Worm (Caenorhabditis elegans) whole organism, L4 larva: Measurements from ENCODE around the gene Y37E11AL.1.

Experiments
- F26F4.8 ChIP-seq: fragments of 200-800 bp; sonication (Bioruptor generic); conservative IDR thresholded peaks from 2 replicates; pipeline ENCODE4 v1.3.6; 2022; ENCODE audit warnings: missing genetic modification characterization, missing compliant biosample characterization
- R02D3.7 ChIP-seq: fragments of 150-350 bp; sonication (generic microtip); optimal IDR thresholded peaks from 3 replicates; lab custom pipeline; 2014; ENCODE audit warnings: missing biosample characterization, missing genetic modification characterization
- T26A8.4 ChIP-seq: fragments of 200-800 bp; sonication (Bioruptor generic); IDR thresholded peaks from 2 replicates; pipeline ENCODE4 v1.3.6; 2022; ENCODE audit warnings: missing genetic modification characterization, missing compliant biosample characterization
- ZK337.2 ChIP-seq: fragments of 200-800 bp; sonication (Bioruptor generic); IDR thresholded peaks from 2 replicates; pipeline ENCODE4 v1.3.6; 2022; ENCODE audit warnings: missing genetic modification reagents, missing genetic modification characterization, missing compliant biosample characterization
- aha-1 ChIP-seq: fragments of 150-350 bp; peaks from one replicate; lab custom pipeline; 2014; ENCODE audit warnings: missing biosample characterization, missing genetic modification characterization
- aly-2 ChIP-seq: sonication (generic microtip); optimal IDR thresholded peaks from 2 replicates; lab custom pipeline; 2018; ENCODE audit warnings: missing biosample characterization, missing genetic modification characterization
- cey-2 ChIP-seq: sonication (generic microtip); optimal IDR thresholded peaks from 3 replicates; lab custom pipeline; 2017; ENCODE audit warnings: missing genetic modification characterization, mild to moderate bottlenecking, missing compliant biosample characterization, antibody characterized with exemption, borderline replicate concordance; ENCODE audit not compliant: insufficient read depth
- daf-16 ChIP-seq, 3 experiments: sonication (generic microtip); optimal IDR thresholded peaks; 2 replicates each; lab custom pipeline; 2016 to 2017; ENCODE audit warnings: missing genetic modification characterization in 3 of 3, missing genetic modification reagents in 3 of 3, mild to moderate bottlenecking in 2 of 3, missing compliant biosample characterization in 2 of 3, missing biosample characterization in 1 of 3, moderate library complexity in 1 of 3
- fkh-10 ChIP-seq: fragments of 150-350 bp; optimal IDR thresholded peaks from 2 replicates; lab custom pipeline; 2014; ENCODE audit warnings: missing biosample characterization, missing genetic modification reagents, missing genetic modification characterization
- hlh-11 ChIP-seq: fragments of 200-800 bp; sonication (Bioruptor generic); optimal IDR thresholded peaks from 2 replicates; lab custom pipeline; 2018; ENCODE audit warnings: mild to moderate bottlenecking, missing genetic modification characterization, missing compliant biosample characterization
- lin-1 ChIP-seq: fragments of 200-800 bp; sonication (Bioruptor generic); IDR thresholded peaks from 2 replicates; pipeline ENCODE4 v1.3.6; 2022; ENCODE audit warnings: missing genetic modification reagents, missing genetic modification characterization, missing compliant biosample characterization
- madf-9 ChIP-seq: fragments of 200-800 bp; sonication (Bioruptor generic); conservative IDR thresholded peaks from 2 replicates; pipeline ENCODE4 v1.3.6; 2022; ENCODE audit warnings: missing genetic modification reagents, missing genetic modification characterization, missing compliant biosample characterization
- mdl-1 ChIP-seq, 2 experiments: fragments of 150-350 bp in 1 of 2; sonication (generic microtip) in 1 of 2; optimal IDR thresholded peaks; 2 replicates each; lab custom pipeline; 2014 to 2017; ENCODE audit warnings: missing biosample characterization in 2 of 2, missing genetic modification characterization in 2 of 2
- mdt-29 ChIP-seq: fragments of 200-800 bp; sonication (Bioruptor generic); IDR thresholded peaks from 2 replicates; pipeline ENCODE4 v1.3.6; 2022; ENCODE audit warnings: missing genetic modification reagents, missing genetic modification characterization, missing compliant biosample characterization
- mes-2 ChIP-seq: sonication (generic microtip); optimal IDR thresholded peaks from 2 replicates; lab custom pipeline; 2016; ENCODE audit warnings: missing genotype, mild to moderate bottlenecking, missing genetic modification characterization, missing compliant biosample characterization; ENCODE audit not compliant: poor library complexity, severe bottlenecking
- nhr-10 ChIP-seq: fragments of 150-350 bp; optimal IDR thresholded peaks from 2 replicates; lab custom pipeline; 2014; ENCODE audit warnings: missing biosample characterization, missing genetic modification characterization
- nhr-102 ChIP-seq: sonication (generic microtip); optimal IDR thresholded peaks from 2 replicates; lab custom pipeline; 2016; ENCODE audit warnings: mild to moderate bottlenecking, missing genetic modification characterization, moderate library complexity, missing compliant biosample characterization
- nhr-11 ChIP-seq: fragments of 150-350 bp; optimal IDR thresholded peaks from 2 replicates; lab custom pipeline; 2014; ENCODE audit warnings: missing biosample characterization, missing genetic modification characterization
- nhr-111 ChIP-seq: fragments of 200-800 bp; sonication (Bioruptor generic); optimal IDR thresholded peaks from 2 replicates; lab custom pipeline; 2018; ENCODE audit warnings: mild to moderate bottlenecking, missing genetic modification characterization, missing compliant biosample characterization
- nhr-48 ChIP-seq: sonication (generic microtip); optimal IDR thresholded peaks from 2 replicates; lab custom pipeline; 2016; ENCODE audit warnings: mild to moderate bottlenecking, missing genetic modification characterization, missing compliant biosample characterization
- nhr-6 ChIP-seq: fragments of 150-350 bp; optimal IDR thresholded peaks from 2 replicates; lab custom pipeline; 2014; ENCODE audit warnings: missing biosample characterization, missing genetic modification characterization
- saeg-2 ChIP-seq: fragments of 200-800 bp; sonication (Bioruptor generic); IDR thresholded peaks from 2 replicates; pipeline ENCODE4 v1.3.6; 2022; ENCODE audit warnings: missing genetic modification reagents, missing genetic modification characterization, missing compliant biosample characterization
- set-16 ChIP-seq: fragments of 200-800 bp; sonication (Bioruptor generic); IDR thresholded peaks from 2 replicates; pipeline ENCODE4 v1.3.6; 2022; ENCODE audit warnings: missing genetic modification reagents, missing genetic modification characterization, missing compliant biosample characterization
- snpc-4 ChIP-seq: fragments of 150-350 bp; optimal IDR thresholded peaks from 2 replicates; lab custom pipeline; 2014; ENCODE audit warnings: missing biosample characterization, missing genetic modification characterization
- tra-1 ChIP-seq: fragments of 200-800 bp; sonication (Bioruptor generic); IDR thresholded peaks from 2 replicates; pipeline ENCODE4 v1.3.6; 2022; ENCODE audit warnings: missing genetic modification reagents, missing genetic modification characterization, missing compliant biosample characterization
- unc-62 ChIP-seq, 3 experiments: fragments of 150-350 bp in 1 of 3; sonication (generic microtip); optimal IDR thresholded peaks in 2 of 3; peaks in 1 of 3; 1 replicate in 1 of 3; 2 replicates in 2 of 3; lab custom pipeline; 2014 to 2017; ENCODE audit warnings: missing biosample characterization in 3 of 3, missing genetic modification characterization in 3 of 3, missing genetic modification reagents in 3 of 3, missing genotype in 1 of 3
- zfp-2 ChIP-seq: sonication (generic microtip); optimal IDR thresholded peaks from 2 replicates; lab custom pipeline; 2016; ENCODE audit warnings: mild to moderate bottlenecking, missing genetic modification characterization, missing compliant biosample characterization

Gene Y37E11AL.1

ce11 chrIV:3709200-3709599, at the start of gene Y37E11AL.1:
Y37E11AL.1 (plus strand) TSS chrIV:3709500.
- no peak for TF ChIP-seq madf-9
- TF ChIP-seq F26F4.8 (GFP tag; lab: Robert Waterston, UW) = no peak
- no peak for TF ChIP-seq nhr-11
- TF ChIP-seq aha-1 = peak; percentile 34
- TF ChIP-seq set-16 (GFP tag; lab: Robert Waterston, UW) = no peak
- TF ChIP-seq ZK337.2 (GFP tag; lab: Robert Waterston, UW) = no peak
- no peak for TF ChIP-seq nhr-102 (tag; lab: Kevin White, UChicago)
- no peak for TF ChIP-seq hlh-11 (tag; lab: Kevin White, UChicago)

ce11 chrIV:3659951-3660350, 49.3 kb upstream of the Y37E11AL.1 start:
- TF ChIP-seq cey-2 (tag; lab: Kevin White, UChicago) = no peak
- TF ChIP-seq saeg-2 (GFP tag; lab: Robert Waterston, UW) = no peak
- no peak for TF ChIP-seq T26A8.4 (GFP tag; lab: Robert Waterston, UW)
- no peak for TF ChIP-seq snpc-4 (tag; lab: Kevin White, UChicago)
- TF ChIP-seq nhr-10 = no peak
- no peak for TF ChIP-seq daf-16 (GFP tag; optimal IDR thresholded peaks at IDR 0.05; lab: Kevin White, UChicago)
- TF ChIP-seq daf-16 (tag; optimal IDR thresholded peaks at IDR 0.05; lab: Kevin White, UChicago) = peak; percentile 80
- no peak for TF ChIP-seq mdl-1 (tag; optimal IDR thresholded peaks at IDR 0.05; lab: Kevin White, UChicago)
- TF ChIP-seq aha-1 = peak; percentile 72
- TF ChIP-seq nhr-111 (GFP tag; lab: Kevin White, UChicago) = no peak

ce11 chrIV:3661117-3661634, 48.1 kb upstream of the Y37E11AL.1 start:
- TF ChIP-seq fkh-10 (GFP tag; lab: Kevin White, UChicago) = no peak
- no peak for TF ChIP-seq nhr-6 (tag; lab: Kevin White, UChicago)
- no peak for TF ChIP-seq mes-2
- no peak for TF ChIP-seq aly-2 (tag; lab: Kevin White, UChicago)
- TF ChIP-seq R02D3.7 (tag; lab: Kevin White, UChicago) = no peak
- no peak for TF ChIP-seq zfp-2
- peak in 1 of 2 experiments; percentile 70 for TF ChIP-seq unc-62 (GFP tag; optimal IDR thresholded peaks at IDR 0.05 in 1 of 2; lab: Kevin White, UChicago)
- TF ChIP-seq unc-62 (tag; optimal IDR thresholded peaks at IDR 0.05; lab: Kevin White, UChicago) = no peak
- TF ChIP-seq, all 104 proteins: peak for 1

- TF ChIP-seq F26F4.8 (GFP tag; lab: Robert Waterston, UW) (no peak), set-16 (GFP tag; lab: Robert Waterston, UW) (peak; percentile 63)
Measured at ce11 chrIV:3662863-3663262, 46.4 kb upstream of the Y37E11AL.1 start.

ce11 chrIV:3665089-3665488, 44.2 kb upstream of the Y37E11AL.1 start:
- TF ChIP-seq set-16 (GFP tag; lab: Robert Waterston, UW) (peak; percentile 36; the same call in 1 of the 2 replicates), nhr-48 (tag; lab: Kevin White, UChicago) (no peak), unc-62 (GFP tag; optimal IDR thresholded peaks at IDR 0.05 in 1 of 2; lab: Kevin White, UChicago) (peak in 1 of 2 experiments; percentile 67), unc-62 (tag; optimal IDR thresholded peaks at IDR 0.05; lab: Kevin White, UChicago) (no peak)

- TF ChIP-seq aha-1 = peak; percentile 92
- TF ChIP-seq tra-1 (GFP tag; lab: Robert Waterston, UW) = 0 out of 2 replicates have a peak, but pooled peaks have one; percentile 23
- TF ChIP-seq mdt-29 (GFP tag; lab: Robert Waterston, UW) = no peak
- TF ChIP-seq, all 104 proteins: peak for 2
Measured at ce11 chrIV:3666543-3666942, 42.8 kb upstream of the Y37E11AL.1 start.

- no peak for TF ChIP-seq lin-1 (GFP tag; lab: Robert Waterston, UW)
Measured at ce11 chrIV:3667796-3668195, 41.5 kb upstream of the Y37E11AL.1 start.
